Fruit fly (Drosophila melanogaster): ENCODE data around the gene Atg1.

Atg1 gene

DNA sequence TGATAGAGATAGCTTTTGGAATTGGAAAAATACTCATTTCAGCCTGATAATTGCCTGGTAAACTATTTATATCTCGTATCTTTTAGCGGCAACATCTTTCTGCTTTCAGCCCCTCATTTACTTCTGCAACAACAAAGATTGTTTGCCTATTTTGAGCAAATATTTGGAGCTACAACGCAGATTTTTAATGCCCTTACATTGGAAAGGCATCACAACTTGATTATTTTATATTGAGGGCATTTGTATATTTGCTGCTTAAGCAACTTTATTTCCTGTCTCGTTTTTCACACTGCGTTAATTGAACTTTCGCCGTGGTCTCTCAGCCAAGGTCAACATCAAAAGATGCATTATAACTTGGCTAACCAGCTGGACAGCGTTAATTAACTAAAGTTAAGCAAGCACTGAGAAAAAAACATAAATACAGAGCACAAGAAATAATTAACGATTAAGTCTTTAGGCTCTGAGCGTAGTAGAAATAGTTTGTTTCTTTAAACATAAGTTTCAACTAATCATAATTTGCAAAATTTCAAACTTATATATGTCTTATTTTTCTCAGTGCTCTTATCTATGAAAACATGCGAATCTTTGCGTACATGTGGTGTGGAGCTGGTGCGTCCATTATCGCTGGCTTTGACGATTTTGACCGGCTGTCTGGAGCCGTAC lies 26.5 kb upstream of the Atg1 start (continued):
- TF ChIP-seq vnd (GFP tag; IDR thresholded peaks at IDR 0.05; ENCODE audit: partially characterized antibody) = no peak
- TF ChIP-seq CG13624 (GFP tag; optimal IDR thresholded peaks at IDR 0.05) = peak; percentile 45
- TF ChIP-seq CG6654 (GFP tag; optimal IDR thresholded peaks at IDR 0.05) = peak; percentile 34
- TF ChIP-seq fd96Cb (tag; optimal IDR thresholded peaks at IDR 0.05) = peak; percentile 13
- TF ChIP-seq Atf3 (GFP tag; optimal IDR thresholded peaks at IDR 0.05) = no peak
- TF ChIP-seq CG18011 (GFP tag; optimal IDR thresholded peaks at IDR 0.05) = no peak
- TF ChIP-seq phol (tag; optimal IDR thresholded peaks at IDR 0.05) = peak; percentile 50
- no peak for TF ChIP-seq CG8089 (GFP tag; optimal IDR thresholded peaks at IDR 0.05)
- TF ChIP-seq Taf1 (GFP tag; IDR thresholded peaks at IDR 0.05) = peak; percentile 32; the same call in 1 of the 2 replicates
- peak; percentile 53 for TF ChIP-seq nmo (GFP tag; optimal IDR thresholded peaks at IDR 0.05)
- no peak for TF ChIP-seq CTCF (GFP tag; optimal IDR thresholded peaks at IDR 0.05)
- TF ChIP-seq CG17186 (GFP tag; optimal IDR thresholded peaks at IDR 0.05) = no peak
- no peak for TF ChIP-seq Sry-δ (GFP tag; optimal IDR thresholded peaks at IDR 0.05)
- TF ChIP-seq inv (GFP tag; IDR thresholded peaks at IDR 0.05; ENCODE audit: partially characterized antibody) = no peak
- TF ChIP-seq lmd (GFP tag; IDR thresholded peaks at IDR 0.05) = peak; percentile 71
- TF ChIP-seq chinmo (GFP tag; IDR thresholded peaks at IDR 0.05; ENCODE audit: partially characterized antibody) = no peak
- TF ChIP-seq CG1602 (GFP tag; optimal IDR thresholded peaks at IDR 0.05) = peak; percentile 34
- no peak for TF ChIP-seq hth (optimal IDR thresholded peaks at IDR 0.05)
- TF ChIP-seq Oaz (GFP tag; IDR thresholded peaks at IDR 0.05) = no peak; the same call in 1 of the 2 replicates
- TF ChIP-seq CG18764 (GFP tag; optimal IDR thresholded peaks at IDR 0.05) = no peak
- peak; percentile 22; the same call in 1 of the 2 replicates for TF ChIP-seq CG31224 (GFP tag; IDR thresholded peaks at IDR 0.05)
- TF ChIP-seq ranshi (GFP tag; IDR thresholded peaks at IDR 0.05) = peak; percentile 56; the same call in 1 of the 2 replicates
- TF ChIP-seq CG17361 (GFP tag; IDR thresholded peaks at IDR 0.05) = peak; percentile 69
- peak; percentile 38 for TF ChIP-seq slp2 (GFP tag; optimal IDR thresholded peaks at IDR 0.05)
- no peak for TF ChIP-seq CG6813 (GFP tag; optimal IDR thresholded peaks at IDR 0.05)
- TF ChIP-seq Dll (GFP tag; IDR thresholded peaks at IDR 0.05; ENCODE audit: partially characterized antibody) = no peak
- TF ChIP-seq CG14441 (GFP tag; IDR thresholded peaks at IDR 0.05) = peak; percentile 61
- no peak for TF ChIP-seq CG7987 (GFP tag; optimal IDR thresholded peaks at IDR 0.05)
- TF ChIP-seq Sox102F (GFP tag; optimal IDR thresholded peaks at IDR 0.05) = peak; percentile 79
- no peak for TF ChIP-seq kah (GFP tag; optimal IDR thresholded peaks at IDR 0.05)
- no peak for TF ChIP-seq CG14667 (GFP tag; IDR thresholded peaks at IDR 0.05)
- no peak for TF ChIP-seq lola (GFP tag; optimal IDR thresholded peaks at IDR 0.05)
- peak in 1 of 2 experiments; percentile 68 for TF ChIP-seq eve (GFP tag; optimal IDR thresholded peaks at IDR 0.05)
- TF ChIP-seq Drgx (GFP tag; IDR thresholded peaks at IDR 0.05) = peak; percentile 70
- no peak for TF ChIP-seq CG10959 (GFP tag; IDR thresholded peaks at IDR 0.05)
- TF ChIP-seq CG33213 (GFP tag; optimal IDR thresholded peaks at IDR 0.05) = no peak
- no peak for TF ChIP-seq Sry-β (GFP tag; optimal IDR thresholded peaks at IDR 0.05)
- peak; percentile 32 for TF ChIP-seq mam (GFP tag; optimal IDR thresholded peaks at IDR 0.05)
- no peak for TF ChIP-seq dimm (GFP tag; IDR thresholded peaks at IDR 0.05)
- TF ChIP-seq CG4730 (GFP tag; IDR thresholded peaks at IDR 0.05) = peak; percentile 16; the same call in 1 of the 2 replicates
- TF ChIP-seq ind (GFP tag; optimal IDR thresholded peaks at IDR 0.05) = peak; percentile 43
- no peak for TF ChIP-seq prd (optimal IDR thresholded peaks at IDR 0.05)
- peak; percentile 74; the same call in 2 of the 3 replicates for TF ChIP-seq prd (GFP tag; IDR thresholded peaks at IDR 0.05)
- TF ChIP-seq CG9437 (GFP tag; optimal IDR thresholded peaks at IDR 0.05) = no peak
- TF ChIP-seq gem (tag; optimal IDR thresholded peaks at IDR 0.05) = peak; percentile 75
- TF ChIP-seq disco-r (GFP tag; optimal IDR thresholded peaks at IDR 0.05) = no peak
- TF ChIP-seq Fer2 (tag; optimal IDR thresholded peaks at IDR 0.05) = no peak
- TF ChIP-seq CG12071 (GFP tag; optimal IDR thresholded peaks at IDR 0.05) = no peak
- no peak for TF ChIP-seq CG7271 (tag; optimal IDR thresholded peaks at IDR 0.05)
- TF ChIP-seq CG32532 (GFP tag; IDR thresholded peaks at IDR 0.05) = peak; percentile 61; the same call in 1 of the 2 replicates
- peak; percentile 58 for TF ChIP-seq CG18619 (GFP tag; optimal IDR thresholded peaks at IDR 0.05)

Data from whole organism, embryonic.